Worm (Caenorhabditis elegans) whole organism, midembryonic: Measurements from ENCODE around the gene bris-1.

ENCODE experiments used
- T22C8.4 ChIP-seq: fragments of 200-800 bp; sonication (Bioruptor generic); IDR thresholded peaks from 2 replicates; pipeline ENCODE4 v1.3.6; 2022; ENCODE audit warnings: missing genetic modification characterization, missing compliant biosample characterization
- cog-1 ChIP-seq: sonication (generic microtip); optimal IDR thresholded peaks from 2 replicates; lab custom pipeline; 2016; ENCODE audit warnings: missing genetic modification characterization, missing compliant biosample characterization
- flt-1 ChIP-seq: fragments of 200-800 bp; sonication (Bioruptor generic); IDR thresholded peaks from 2 replicates; pipeline ENCODE4 v1.3.6; 2022; ENCODE audit warnings: missing genetic modification characterization, missing compliant biosample characterization
- klf-2 ChIP-seq: fragments of 200-800 bp; sonication (Bioruptor generic); conservative IDR thresholded peaks from 2 replicates; pipeline ENCODE4 v1.3.6; 2022; ENCODE audit warnings: missing genetic modification reagents, missing genetic modification characterization, missing compliant biosample characterization
- med-1 ChIP-seq: sonication (generic microtip); optimal IDR thresholded peaks from 2 replicates; lab custom pipeline; 2017; ENCODE audit warnings: missing genetic modification characterization, mild to moderate bottlenecking, missing compliant biosample characterization, antibody characterized with exemption, missing genetic modification reagents; ENCODE audit not compliant: insufficient read depth
- ref-1 ChIP-seq: fragments of 200-800 bp; sonication (Bioruptor generic); conservative IDR thresholded peaks from 2 replicates; pipeline ENCODE4 v1.3.6; 2022; ENCODE audit warnings: missing genetic modification reagents, missing genetic modification characterization, missing compliant biosample characterization
- tab-1 ChIP-seq: fragments of 200-800 bp; sonication (Bioruptor generic); IDR thresholded peaks from 2 replicates; pipeline ENCODE4 v1.3.6; 2022; ENCODE audit warnings: missing genetic modification characterization, missing compliant biosample characterization
- ztf-23 ChIP-seq: fragments of 200-800 bp; sonication (Bioruptor generic); IDR thresholded peaks from 2 replicates; pipeline ENCODE4 v1.3.6; 2022; ENCODE audit warnings: missing genetic modification reagents, missing genetic modification characterization, missing compliant biosample characterization
- ztf-29 ChIP-seq: fragments of 200-800 bp; sonication (Bioruptor generic); IDR thresholded peaks from 2 replicates; pipeline ENCODE4 v1.3.6; 2022; ENCODE audit warnings: missing genetic modification reagents, missing genetic modification characterization, missing compliant biosample characterization

Gene bris-1

ce11 chrIV:3835065-3835464, 15.9 kb upstream of the bris-1 start, which contains the start of gene cal-3:
Gene cal-3 (minus strand): TSS chrIV:3835165.
- TF ChIP-seq flt-1 (GFP tag; lab: Robert Waterston, UW) (no peak), tab-1 (GFP tag; lab: Robert Waterston, UW) (no peak), ztf-29 (no peak), klf-2 (GFP tag; lab: Robert Waterston, UW) (no peak), cog-1 (no peak)

- TF ChIP-seq T22C8.4 (GFP tag; lab: Robert Waterston, UW) (no peak), flt-1 (GFP tag; lab: Robert Waterston, UW) (no peak), ztf-23 (no peak), med-1 (GFP tag; lab: Kevin White, UChicago) (no peak), tab-1 (GFP tag; lab: Robert Waterston, UW) (no peak), klf-2 (GFP tag; lab: Robert Waterston, UW) (no peak), ztf-29 (no peak), ref-1 (GFP tag; lab: Robert Waterston, UW) (no peak), cog-1 (no peak)
Measured at ce11 chrIV:3833778-3834177, 14.7 kb upstream of the bris-1 start.

ce11 chrIV:3832040-3832439, 12.9 kb upstream of the bris-1 start:
- TF ChIP-seq T22C8.4 (GFP tag; lab: Robert Waterston, UW) (no peak), ztf-29 (no peak), klf-2 (GFP tag; lab: Robert Waterston, UW) (no peak), ztf-23 (no peak)

- TF ChIP-seq ztf-29 (no peak), ztf-23 (no peak), med-1 (GFP tag; lab: Kevin White, UChicago) (no peak), klf-2 (GFP tag; lab: Robert Waterston, UW) (no peak), cog-1 (no peak), T22C8.4 (GFP tag; lab: Robert Waterston, UW) (no peak), tab-1 (GFP tag; lab: Robert Waterston, UW) (no peak), ref-1 (GFP tag; lab: Robert Waterston, UW) (no peak), flt-1 (GFP tag; lab: Robert Waterston, UW) (no peak)
Measured at ce11 chrIV:3827724-3828123, 8.6 kb upstream of the bris-1 start.

- TF ChIP-seq ztf-29 (no peak), T22C8.4 (GFP tag; lab: Robert Waterston, UW) (no peak), tab-1 (GFP tag; lab: Robert Waterston, UW) (no peak), ztf-23 (no peak), ref-1 (GFP tag; lab: Robert Waterston, UW) (no peak), flt-1 (GFP tag; lab: Robert Waterston, UW) (no peak), med-1 (GFP tag; lab: Kevin White, UChicago) (no peak), klf-2 (GFP tag; lab: Robert Waterston, UW) (no peak), cog-1 (no peak)
Measured at ce11 chrIV:3826590-3827128, 7.5 kb upstream of the bris-1 start, which contains the start of gene F28F9.3. Gene F28F9.3 (plus strand): TSS chrIV:3826890.

ce11 chrIV:3825388-3825787, 6.3 kb upstream of the bris-1 start:
- TF ChIP-seq ztf-29 (no peak), klf-2 (GFP tag; lab: Robert Waterston, UW) (no peak), cog-1 (no peak), T22C8.4 (GFP tag; lab: Robert Waterston, UW) (no peak), ref-1 (GFP tag; lab: Robert Waterston, UW) (no peak), tab-1 (GFP tag; lab: Robert Waterston, UW) (no peak), med-1 (GFP tag; lab: Kevin White, UChicago) (no peak), ztf-23 (no peak), flt-1 (GFP tag; lab: Robert Waterston, UW) (no peak)

ce11 chrIV:3824720-3825119, 5.6 kb upstream of the bris-1 start:
- no peak for TF ChIP-seq ztf-29
- TF ChIP-seq ref-1 (GFP tag; lab: Robert Waterston, UW) = no peak
- no peak for TF ChIP-seq ztf-23
- TF ChIP-seq T22C8.4 (GFP tag; lab: Robert Waterston, UW) = no peak
- TF ChIP-seq tab-1 (GFP tag; lab: Robert Waterston, UW) = no peak
- TF ChIP-seq klf-2 (GFP tag; lab: Robert Waterston, UW) = no peak
- peak; percentile 48 for TF ChIP-seq cog-1
- TF ChIP-seq flt-1 (GFP tag; lab: Robert Waterston, UW) = no peak
- TF ChIP-seq med-1 (GFP tag; lab: Kevin White, UChicago) = no peak

- TF ChIP-seq klf-2 (GFP tag; lab: Robert Waterston, UW) (no peak), tab-1 (GFP tag; lab: Robert Waterston, UW) (no peak), med-1 (GFP tag; lab: Kevin White, UChicago) (no peak), flt-1 (GFP tag; lab: Robert Waterston, UW) (no peak), ref-1 (GFP tag; lab: Robert Waterston, UW) (no peak), T22C8.4 (GFP tag; lab: Robert Waterston, UW) (no peak), ztf-29 (no peak), cog-1 (no peak), ztf-23 (no peak)
Measured at ce11 chrIV:3821554-3821953, 2.4 kb upstream of the bris-1 start.

ce11 chrIV:3820133-3820532, 1.0 kb upstream of the bris-1 start:
- TF ChIP-seq cog-1 = no peak
- TF ChIP-seq klf-2 (GFP tag; lab: Robert Waterston, UW) = no peak
- TF ChIP-seq ztf-29 = no peak
- TF ChIP-seq ztf-23 = no peak
- no peak for TF ChIP-seq T22C8.4 (GFP tag; lab: Robert Waterston, UW)
- no peak for TF ChIP-seq med-1 (GFP tag; lab: Kevin White, UChicago)
- no peak for TF ChIP-seq flt-1 (GFP tag; lab: Robert Waterston, UW)
- no peak for TF ChIP-seq tab-1 (GFP tag; lab: Robert Waterston, UW)
- no peak for TF ChIP-seq ref-1 (GFP tag; lab: Robert Waterston, UW)

ce11 chrIV:3817253-3817652, 1.9 kb downstream of the bris-1 start:
- TF ChIP-seq ref-1 (GFP tag; lab: Robert Waterston, UW) = no peak
- TF ChIP-seq cog-1 = no peak
- no peak for TF ChIP-seq tab-1 (GFP tag; lab: Robert Waterston, UW)
